Fruit fly (Drosophila melanogaster) whole organism, embryonic: Measurements from ENCODE around the gene zen.
A peak's percentile ranks its signal among the peaks of the same experiment; 100 is the strongest.

ENCODE experiments used
- CG10147 ChIP-seq: fragments of 200-800 bp; sonication (Bioruptor generic); optimal IDR thresholded peaks from 2 replicates; lab custom pipeline; 2019; ENCODE audit warnings: missing biosample characterization, mild to moderate bottlenecking, missing genetic modification characterization, moderate library complexity
- CG10267 ChIP-seq: fragments of 200-800 bp; sonication (Bioruptor generic); optimal IDR thresholded peaks from 2 replicates; lab custom pipeline; 2018; ENCODE audit warnings: missing biosample characterization, mild to moderate bottlenecking, missing genetic modification characterization, moderate library complexity
- CG10274 ChIP-seq: fragments of 200-800 bp; sonication (Bioruptor generic); optimal IDR thresholded peaks from 3 replicates; lab custom pipeline; 2017; ENCODE audit warnings: missing biosample characterization, mild to moderate bottlenecking, missing genetic modification characterization
- CG11085 ChIP-seq: fragments of 200-800 bp; sonication (Bioruptor generic); IDR thresholded peaks from 2 replicates; pipeline ENCODE4 v1.3.6; 2022; ENCODE audit warnings: missing biosample characterization, missing genetic modification characterization
- CG11695 ChIP-seq: fragments of 200-800 bp; sonication (Bioruptor generic); IDR thresholded peaks from 3 replicates; pipeline ENCODE4 v1.3.6; 2022; ENCODE audit warnings: missing biosample characterization, missing genetic modification characterization
- CG12391 ChIP-seq: fragments of 200-800 bp; sonication (Bioruptor generic); optimal IDR thresholded peaks from 3 replicates; lab custom pipeline; 2018; ENCODE audit warnings: missing biosample characterization, mild to moderate bottlenecking, missing genetic modification characterization, moderate library complexity
- CG14441 ChIP-seq: fragments of 200-800 bp; sonication (Bioruptor generic); IDR thresholded peaks from 2 replicates; pipeline ENCODE4 v1.3.6; 2022; ENCODE audit warnings: missing biosample characterization, missing genetic modification characterization
- CG14710 ChIP-seq: fragments of 200-800 bp; sonication (Bioruptor generic); optimal IDR thresholded peaks from 3 replicates; lab custom pipeline; 2019; ENCODE audit warnings: missing biosample characterization, mild to moderate bottlenecking, missing genetic modification characterization, moderate library complexity
- CG15011 ChIP-seq: fragments of 200-800 bp; sonication (Bioruptor generic); optimal IDR thresholded peaks from 3 replicates; lab custom pipeline; 2018; ENCODE audit warnings: missing biosample characterization, mild to moderate bottlenecking, missing genetic modification characterization
- CG1529 ChIP-seq: fragments of 200-800 bp; sonication (Bioruptor generic); optimal IDR thresholded peaks from 3 replicates; lab custom pipeline; 2018; ENCODE audit warnings: missing biosample characterization, missing genetic modification characterization
- CG15601 ChIP-seq: fragments of 200-800 bp; sonication (Bioruptor generic); optimal IDR thresholded peaks from 3 replicates; lab custom pipeline; 2019; ENCODE audit warnings: missing biosample characterization, mild to moderate bottlenecking, missing genetic modification characterization, moderate library complexity
- CG17186 ChIP-seq: fragments of 200-800 bp; sonication (Bioruptor generic); optimal IDR thresholded peaks from 3 replicates; lab custom pipeline; 2017; ENCODE audit warnings: missing biosample characterization, missing genetic modification reagents, missing genetic modification characterization
- CG2116 ChIP-seq: fragments of 200-800 bp; sonication (Bioruptor generic); optimal IDR thresholded peaks from 3 replicates; lab custom pipeline; 2018; ENCODE audit warnings: missing biosample characterization, mild to moderate bottlenecking, missing genetic modification characterization
- CG2202 ChIP-seq: fragments of 200-800 bp; sonication (Bioruptor generic); optimal IDR thresholded peaks from 2 replicates; lab custom pipeline; 2018; ENCODE audit warnings: missing biosample characterization, mild to moderate bottlenecking, missing genetic modification characterization
- CG2875 ChIP-seq: fragments of 200-800 bp; sonication (Bioruptor generic); optimal IDR thresholded peaks from 2 replicates; lab custom pipeline; 2017; ENCODE audit warnings: missing biosample characterization, mild to moderate bottlenecking, missing genetic modification characterization, missing genetic modification reagents
- CG30020 ChIP-seq: fragments of 200-800 bp; optimal IDR thresholded peaks from 2 replicates; lab custom pipeline; 2019; ENCODE audit warnings: missing biosample characterization, mild to moderate bottlenecking, missing genetic modification characterization, moderate library complexity
- CG30431 ChIP-seq: fragments of 200-800 bp; sonication (Bioruptor generic); optimal IDR thresholded peaks from 2 replicates; lab custom pipeline; 2017; ENCODE audit warnings: missing biosample characterization, missing genetic modification characterization
- CG42726 ChIP-seq: fragments of 200-800 bp; sonication (Bioruptor generic); IDR thresholded peaks from 2 replicates; pipeline ENCODE4 v1.3.6; 2022; ENCODE audit warnings: missing biosample characterization, missing genetic modification characterization; ENCODE audit not compliant: partially characterized antibody
- CG4707 ChIP-seq: fragments of 200-800 bp; sonication (Bioruptor generic); optimal IDR thresholded peaks from 2 replicates; lab custom pipeline; 2018; ENCODE audit warnings: missing biosample characterization, mild to moderate bottlenecking, missing genetic modification characterization, moderate library complexity
- CG5180 ChIP-seq: fragments of 200-800 bp; sonication (Bioruptor generic); optimal IDR thresholded peaks from 3 replicates; lab custom pipeline; 2017; ENCODE audit warnings: missing biosample characterization, missing genetic modification characterization, mild to moderate bottlenecking, moderate library complexity, missing genetic modification reagents
- CG6791 ChIP-seq: fragments of 200-800 bp; sonication (Bioruptor generic); IDR thresholded peaks from 3 replicates; pipeline ENCODE4 v1.3.6; 2022; ENCODE audit warnings: missing biosample characterization, missing genetic modification characterization; ENCODE audit not compliant: partially characterized antibody
- CG7556 ChIP-seq: fragments of 200-800 bp; sonication (Bioruptor generic); optimal IDR thresholded peaks from 2 replicates; lab custom pipeline; 2017; ENCODE audit warnings: missing biosample characterization, mild to moderate bottlenecking, missing genetic modification characterization
- CG7987 ChIP-seq: fragments of 200-800 bp; sonication (Bioruptor generic); optimal IDR thresholded peaks from 2 replicates; lab custom pipeline; 2018; ENCODE audit warnings: missing biosample characterization, mild to moderate bottlenecking, missing genetic modification characterization, moderate library complexity
- CG8478 ChIP-seq: fragments of >200 bp; optimal IDR thresholded peaks from 2 replicates; lab custom pipeline; 2018
- Chrac-16 ChIP-seq: fragments of 200-800 bp; sonication (Bioruptor generic); optimal IDR thresholded peaks from 3 replicates; lab custom pipeline; 2016; ENCODE audit warnings: missing biosample characterization, missing genetic modification characterization
- Dbx ChIP-seq: fragments of 200-800 bp; sonication (Bioruptor generic); IDR thresholded peaks from 3 replicates; pipeline ENCODE4 v1.3.6; 2022; ENCODE audit warnings: missing biosample characterization, missing genetic modification characterization
- Dek ChIP-seq: fragments of 200-800 bp; sonication (Bioruptor generic); optimal IDR thresholded peaks from 3 replicates; lab custom pipeline; 2019; ENCODE audit warnings: missing biosample characterization, mild to moderate bottlenecking, missing genetic modification characterization, moderate library complexity
- Dref ChIP-seq: fragments of 200-800 bp; sonication (Bioruptor generic); IDR thresholded peaks from 2 replicates; pipeline ENCODE4 v1.3.6; 2022; ENCODE audit warnings: missing biosample characterization, missing genetic modification characterization
- Ets65A ChIP-seq: fragments of 200-800 bp; sonication (Bioruptor generic); peaks from one replicate; lab custom pipeline; 2016; ENCODE audit warnings: missing biosample characterization, missing genetic modification characterization
- Lhr ChIP-seq: fragments of 200-800 bp; sonication (Bioruptor generic); optimal IDR thresholded peaks from 3 replicates; lab custom pipeline; 2017; ENCODE audit warnings: mild to moderate bottlenecking, missing biosample characterization, missing genetic modification reagents, missing genetic modification characterization
- Med ChIP-seq: fragments of 200-800 bp; sonication (Bioruptor generic); peaks from one replicate; lab custom pipeline; 2016; ENCODE audit warnings: missing biosample characterization, missing genetic modification characterization, mild to moderate bottlenecking, inconsistent platforms, moderate library complexity
- Nf-YA ChIP-seq: fragments of 200-800 bp; sonication (Bioruptor generic); IDR thresholded peaks from 2 replicates; pipeline ENCODE4 v1.3.6; 2022; ENCODE audit warnings: missing biosample characterization, missing genetic modification characterization
- Poxn ChIP-seq: fragments of 200-800 bp; sonication (Bioruptor generic); IDR thresholded peaks from 2 replicates; pipeline ENCODE4 v1.3.6; 2022; ENCODE audit warnings: missing biosample characterization, missing genetic modification characterization
- az2 ChIP-seq: fragments of 200-800 bp; sonication (Bioruptor generic); optimal IDR thresholded peaks from 3 replicates; lab custom pipeline; 2016; ENCODE audit warnings: missing biosample characterization, missing genetic modification characterization
- bowl ChIP-seq: fragments of 200-800 bp; sonication (Bioruptor generic); IDR thresholded peaks from 2 replicates; pipeline ENCODE4 v1.3.6; 2022; ENCODE audit warnings: missing biosample characterization, missing genetic modification characterization
- cg ChIP-seq: fragments of 200-800 bp; sonication (Bioruptor generic); optimal IDR thresholded peaks from 3 replicates; lab custom pipeline; 2019; ENCODE audit warnings: missing biosample characterization, mild to moderate bottlenecking, missing genetic modification characterization, moderate library complexity
- crp ChIP-seq, 2 experiments: fragments of 200-800 bp; sonication (Bioruptor generic); optimal IDR thresholded peaks; 2 replicates in 1 of 2; 3 replicates in 1 of 2; lab custom pipeline; 2017; ENCODE audit warnings: missing biosample characterization in 2 of 2, missing genetic modification characterization in 2 of 2, mild to moderate bottlenecking in 1 of 2, moderate library complexity in 1 of 2
- dmrt11E ChIP-seq: fragments of 200-800 bp; sonication (Bioruptor generic); optimal IDR thresholded peaks from 3 replicates; lab custom pipeline; 2018; ENCODE audit warnings: missing biosample characterization, mild to moderate bottlenecking, missing genetic modification characterization, moderate library complexity
- kah ChIP-seq: fragments of 200-800 bp; sonication (Bioruptor generic); optimal IDR thresholded peaks from 2 replicates; lab custom pipeline; 2018; ENCODE audit warnings: missing biosample characterization, mild to moderate bottlenecking, missing genetic modification characterization
- klu ChIP-seq: fragments of 200-800 bp; sonication (Bioruptor generic); IDR thresholded peaks from 2 replicates; pipeline ENCODE4 v1.3.6; 2022; ENCODE audit warnings: missing biosample characterization, missing genetic modification characterization
- lola ChIP-seq, 3 experiments: fragments of >200 bp in 2 of 3; fragments of 200-800 bp in 1 of 3; sonication (Bioruptor generic) in 1 of 3; optimal IDR thresholded peaks; 2 replicates each; lab custom pipeline; 2017 to 2019; ENCODE audit warnings: missing biosample characterization in 3 of 3, missing genetic modification characterization in 3 of 3, mild to moderate bottlenecking in 1 of 3, moderate library complexity in 1 of 3
- mam ChIP-seq: fragments of 200-800 bp; sonication (Bioruptor generic); optimal IDR thresholded peaks from 3 replicates; lab custom pipeline; 2016; ENCODE audit warnings: missing biosample characterization, missing genetic modification characterization
- rib ChIP-seq: fragments of 200-800 bp; sonication (Bioruptor generic); IDR thresholded peaks from 2 replicates; pipeline ENCODE4 v1.3.6; 2022; ENCODE audit warnings: missing biosample characterization, missing genetic modification characterization
- sc ChIP-seq, 3 experiments: fragments of >200 bp in 2 of 3; fragments of 200-800 bp in 1 of 3; sonication (Bioruptor generic) in 1 of 3; optimal IDR thresholded peaks; 2 replicates in 2 of 3; 3 replicates in 1 of 3; lab custom pipeline; 2017; ENCODE audit warnings: mild to moderate bottlenecking in 1 of 3, missing biosample characterization in 1 of 3, missing genetic modification characterization in 1 of 3, missing genetic modification reagents in 1 of 3
- sens ChIP-seq: fragments of 200-800 bp; sonication (Bioruptor generic); peaks from one replicate; lab custom pipeline; 2016; ENCODE audit warnings: missing biosample characterization, missing genetic modification characterization
- tna ChIP-seq: fragments of 200-800 bp; sonication (Bioruptor generic); IDR thresholded peaks from 2 replicates; pipeline ENCODE4 v1.3.6; 2022; ENCODE audit warnings: missing biosample characterization, missing genetic modification characterization; ENCODE audit not compliant: partially characterized antibody
- vnd ChIP-seq: fragments of 200-800 bp; sonication (Bioruptor generic); IDR thresholded peaks from 3 replicates; pipeline ENCODE4 v1.3.6; 2022; ENCODE audit warnings: missing biosample characterization, missing genetic modification characterization; ENCODE audit not compliant: partially characterized antibody
- wdn ChIP-seq: fragments of 200-800 bp; sonication (Bioruptor generic); IDR thresholded peaks from 2 replicates; pipeline ENCODE4 v1.3.6; 2022; ENCODE audit warnings: missing biosample characterization, missing genetic modification characterization

zen gene

DNA sequence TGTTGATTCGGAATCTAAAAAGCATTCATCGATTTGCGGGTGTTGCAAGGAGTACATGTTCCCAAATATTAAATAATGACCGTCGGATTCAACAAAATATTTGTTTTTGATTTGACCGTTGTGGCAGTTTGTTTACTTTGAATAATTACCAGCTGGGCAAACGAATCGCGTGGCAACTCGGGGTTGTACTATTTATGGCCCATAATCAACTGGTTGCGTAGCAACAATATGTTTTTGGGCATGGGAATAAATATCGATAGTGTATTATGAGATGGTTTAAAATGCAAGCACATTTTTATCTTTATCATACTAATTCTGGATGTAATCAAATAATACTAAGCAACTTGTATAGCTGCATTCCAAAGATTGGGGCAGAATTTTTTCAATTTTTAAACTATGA is 6.1 kb downstream of the zen start, which contains the start of gene CG34297:
CG34297 (minus strand) TSS at position 101 of the 400 bp plus-strand sequence.
- TF ChIP-seq sens = peak; percentile 56
- no peak for TF ChIP-seq CG5180 (GFP tag; lab: Kevin White, UChicago)

DNA sequence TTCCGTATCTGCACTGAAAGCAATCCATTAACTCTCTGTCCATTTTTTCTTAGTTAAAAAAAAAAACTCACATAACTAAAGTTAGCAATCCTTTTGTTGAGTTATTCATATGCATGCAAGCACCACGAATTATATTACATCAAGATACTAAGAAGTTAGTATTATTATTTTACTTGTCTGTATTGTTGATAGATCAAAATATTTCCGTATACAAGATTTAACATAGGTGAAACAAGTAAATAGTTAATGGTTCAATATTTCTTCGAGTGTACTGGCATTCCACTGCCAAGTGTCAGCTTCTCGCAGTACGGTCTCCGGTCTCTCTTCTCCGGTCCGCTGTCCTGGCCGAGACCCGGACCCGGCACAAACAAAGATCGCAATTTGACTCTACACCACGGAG is 7.8 kb downstream of the zen start:
- TF ChIP-seq CG1529 (GFP tag; lab: Kevin White, UChicago) (no peak), CG10147 (GFP tag; lab: Kevin White, UChicago) (no peak), crp (GFP tag; optimal IDR thresholded peaks at IDR 0.05; lab: Kevin White, UChicago) (no peak), Nf-YA (GFP tag; lab: Robert Waterston, UW) (no peak), wdn (GFP tag; lab: Robert Waterston, UW) (no peak), lola (GFP tag; optimal IDR thresholded peaks at IDR 0.05; lab: Kevin White, UChicago) (no peak), dmrt11E (tag; lab: Kevin White, UChicago) (peak; percentile 6), tna (no peak), Ets65A (GFP tag; lab: Kevin White, UChicago) (peak; percentile 64), cg (GFP tag; lab: Kevin White, UChicago) (no peak), CG11695 (GFP tag; lab: Robert Waterston, UW) (no peak), CG2875 (no peak), CG15601 (no peak), CG15011 (GFP tag; lab: Kevin White, UChicago) (no peak), sc (optimal IDR thresholded peaks at IDR 0.05; lab: Kevin White, UChicago) (no peak), sc (GFP tag; optimal IDR thresholded peaks at IDR 0.05; lab: Kevin White, UChicago) (no peak), bowl (GFP tag; lab: Robert Waterston, UW) (no peak), CG14710 (tag; lab: Kevin White, UChicago) (peak; percentile 14), CG30020 (tag; lab: Kevin White, UChicago) (no peak), CG7556 (GFP tag; lab: Kevin White, UChicago) (no peak), Dek (tag; lab: Kevin White, UChicago) (no peak), CG6791 (no peak), CG4707 (GFP tag; lab: Kevin White, UChicago) (no peak), Lhr (GFP tag; lab: Kevin White, UChicago) (no peak), CG30431 (GFP tag; lab: Kevin White, UChicago) (no peak), CG42726 (GFP tag; lab: Robert Waterston, UW) (no peak), vnd (no peak), rib (GFP tag; lab: Robert Waterston, UW) (no peak), CG8478 (no peak), Chrac-16 (no peak), Med (GFP tag; lab: Kevin White, UChicago) (peak; percentile 38), Dref (GFP tag; lab: Robert Waterston, UW) (no peak), CG7987 (GFP tag; lab: Kevin White, UChicago) (no peak), kah (GFP tag; lab: Kevin White, UChicago) (no peak), CG10267 (peak; percentile 11), klu (no peak), CG17186 (GFP tag; lab: Kevin White, UChicago) (no peak), CG12391 (tag; lab: Kevin White, UChicago) (peak; percentile 7), CG2202 (tag; lab: Kevin White, UChicago) (no peak), Dbx (GFP tag; lab: Robert Waterston, UW) (no peak), CG10274 (GFP tag; lab: Kevin White, UChicago) (no peak), CG14441 (GFP tag; lab: Robert Waterston, UW) (no peak), az2 (no peak), Poxn (no peak), mam (GFP tag; lab: Kevin White, UChicago) (no peak), CG2116 (no peak), CG11085 (GFP tag; lab: Robert Waterston, UW) (0 out of 2 replicates have a peak, but pooled peaks have one; percentile 1)
